Worm (Caenorhabditis elegans): ENCODE results near the gene ZK856.6.

ce11 chrV:10220605-10221004, 22.1 kb downstream of the ZK856.6 start, which contains the start of gene C12D8.13:
- TF ChIP-seq tbx-11 (GFP tag; IDR thresholded peaks at IDR 0.05): no peak
- no peak for TF ChIP-seq aly-1 (tag; optimal IDR thresholded peaks at IDR 0.05)
- TF ChIP-seq ama-1 (optimal IDR thresholded peaks at IDR 0.05): no peak
- no peak for TF ChIP-seq tra-4 (tag; optimal IDR thresholded peaks at IDR 0.05)
- TF ChIP-seq ceh-13 (GFP tag; optimal IDR thresholded peaks at IDR 0.05): no peak
- no peak for TF ChIP-seq flt-1 (GFP tag; IDR thresholded peaks at IDR 0.05)
- TF ChIP-seq pes-1 (GFP tag; IDR thresholded peaks at IDR 0.05): no peak
- no peak for TF ChIP-seq hmg-4 (GFP tag; optimal IDR thresholded peaks at IDR 0.05)
- no peak for TF ChIP-seq tbx-37 (GFP tag; conservative IDR thresholded peaks at IDR 0.05)
- TF ChIP-seq ets-7 (tag; optimal IDR thresholded peaks at IDR 0.05): no peak
- no peak for TF ChIP-seq B0310.2 (tag; optimal IDR thresholded peaks at IDR 0.05)
- no peak for TF ChIP-seq ceh-36 (tag; optimal IDR thresholded peaks at IDR 0.05)

Measured in whole organism, early embryonic.